Fruit fly (Drosophila melanogaster): Measurements from ENCODE around the gene kuk.

Gene kuk

DNA sequence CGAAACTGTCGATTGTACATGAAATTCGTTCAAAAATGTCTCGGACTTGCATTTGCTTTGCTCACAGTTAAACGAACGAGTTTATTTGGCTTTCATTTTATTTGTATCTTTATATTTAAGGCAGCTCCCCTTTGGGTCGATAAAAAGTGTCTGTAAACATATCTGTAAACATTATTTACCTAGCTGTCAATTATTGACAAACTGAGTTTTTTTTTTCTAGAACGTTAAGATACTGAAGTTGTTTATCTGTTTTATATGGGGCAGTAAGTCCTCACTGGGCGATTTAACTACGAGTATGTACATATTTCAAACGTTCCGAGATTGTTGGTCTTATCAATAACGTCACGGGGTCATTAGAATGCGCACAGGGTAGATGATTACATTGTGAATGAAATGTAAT, 35.6 kb downstream of the kuk start (continued):
- no peak for TF ChIP-seq pita (GFP tag; optimal IDR thresholded peaks at IDR 0.05)
- no peak for TF ChIP-seq CG15479 (GFP tag; optimal IDR thresholded peaks at IDR 0.05)
- TF ChIP-seq lilli (GFP tag; optimal IDR thresholded peaks at IDR 0.05), result no peak
- TF ChIP-seq Antp (GFP tag; optimal IDR thresholded peaks at IDR 0.05), result no peak
- TF ChIP-seq sna (GFP tag; IDR thresholded peaks at IDR 0.05; ENCODE audit: partially characterized antibody), result no peak
- TF ChIP-seq CG31365 (tag; optimal IDR thresholded peaks at IDR 0.05), result no peak
- TF ChIP-seq Dfd (GFP tag; optimal IDR thresholded peaks at IDR 0.05), result no peak
- TF ChIP-seq CG6854 (GFP tag; optimal IDR thresholded peaks at IDR 0.05), result peak; percentile 31
- TF ChIP-seq pzg (GFP tag; optimal IDR thresholded peaks at IDR 0.05), result no peak
- TF ChIP-seq CG12942 (GFP tag; optimal IDR thresholded peaks at IDR 0.05), result no peak
- no peak for TF ChIP-seq CG6654 (GFP tag; optimal IDR thresholded peaks at IDR 0.05)
- TF ChIP-seq ci (GFP tag; IDR thresholded peaks at IDR 0.05), result no peak
- TF ChIP-seq CG10431 (GFP tag; optimal IDR thresholded peaks at IDR 0.05), result peak; percentile 32
- TF ChIP-seq Fer1 (GFP tag; optimal IDR thresholded peaks at IDR 0.05), result peak; percentile 58
- no peak for TF ChIP-seq Dbx (GFP tag; IDR thresholded peaks at IDR 0.05)
- TF ChIP-seq CG7745 (tag; optimal IDR thresholded peaks at IDR 0.05), result peak; percentile 59
- no peak for TF ChIP-seq HmgD (GFP tag; optimal IDR thresholded peaks at IDR 0.05)
- TF ChIP-seq BtbVII (GFP tag; optimal IDR thresholded peaks at IDR 0.05), result peak; percentile 71
- no peak for TF ChIP-seq pan (optimal IDR thresholded peaks at IDR 0.05)
- TF ChIP-seq pan (GFP tag; optimal IDR thresholded peaks at IDR 0.05 in 1 of 2, IDR thresholded peaks at IDR 0.05 in 1 of 2), result no peak
- TF ChIP-seq CG2120 (GFP tag; optimal IDR thresholded peaks at IDR 0.05), result no peak
- no peak for TF ChIP-seq Fer2 (tag; optimal IDR thresholded peaks at IDR 0.05)
- no peak for TF ChIP-seq phol (tag; optimal IDR thresholded peaks at IDR 0.05)
- TF ChIP-seq CG6689 (GFP tag; IDR thresholded peaks at IDR 0.05), result no peak
- TF ChIP-seq sens-2 (GFP tag; IDR thresholded peaks at IDR 0.05), result no peak
- TF ChIP-seq pfk (GFP tag; optimal IDR thresholded peaks at IDR 0.05), result peak; percentile 35
- no peak for TF ChIP-seq CG4404 (GFP tag; IDR thresholded peaks at IDR 0.05)
- TF ChIP-seq CrebB (tag; optimal IDR thresholded peaks at IDR 0.05), result peak; percentile 25
- no peak for TF ChIP-seq chif (GFP tag; optimal IDR thresholded peaks at IDR 0.05)
- no peak for TF ChIP-seq Gug (GFP tag; IDR thresholded peaks at IDR 0.05)
- no peak for TF ChIP-seq CG30403 (GFP tag; optimal IDR thresholded peaks at IDR 0.05)
- no peak for TF ChIP-seq shn (GFP tag; optimal IDR thresholded peaks at IDR 0.05)
- TF ChIP-seq zen (tag; optimal IDR thresholded peaks at IDR 0.05), result no peak
- TF ChIP-seq Dip3 (GFP tag; optimal IDR thresholded peaks at IDR 0.05), result no peak
- TF ChIP-seq CG14014 (GFP tag; IDR thresholded peaks at IDR 0.05), result no peak
- no peak for TF ChIP-seq Vsx1 (GFP tag; optimal IDR thresholded peaks at IDR 0.05)
- TF ChIP-seq Aef1 (GFP tag; IDR thresholded peaks at IDR 0.05), result no peak
- no peak for TF ChIP-seq Elba2 (GFP tag; optimal IDR thresholded peaks at IDR 0.05)
- peak; percentile 10 for TF ChIP-seq pros (GFP tag; optimal IDR thresholded peaks at IDR 0.05)
- TF ChIP-seq Tbp (GFP tag; optimal IDR thresholded peaks at IDR 0.05), result no peak
- no peak for TF ChIP-seq cato (GFP tag; optimal IDR thresholded peaks at IDR 0.05; ENCODE audit: borderline replicate concordance)
- no peak for TF ChIP-seq Myb (GFP tag; optimal IDR thresholded peaks at IDR 0.05)
- peak; percentile 17 for TF ChIP-seq eyg (GFP tag; optimal IDR thresholded peaks at IDR 0.05)
- TF ChIP-seq Hey (tag; optimal IDR thresholded peaks at IDR 0.05), result no peak
- TF ChIP-seq CG8388 (GFP tag; optimal IDR thresholded peaks at IDR 0.05), result no peak
- TF ChIP-seq CG11247 (GFP tag; IDR thresholded peaks at IDR 0.05), result no peak
- TF ChIP-seq gem (tag; optimal IDR thresholded peaks at IDR 0.05), result no peak
- TF ChIP-seq pb (GFP tag; optimal IDR thresholded peaks at IDR 0.05), result no peak
- peak; percentile 18 for TF ChIP-seq CG18619 (GFP tag; optimal IDR thresholded peaks at IDR 0.05)
- no peak for TF ChIP-seq HLH4C (GFP tag; IDR thresholded peaks at IDR 0.05; ENCODE audit: partially characterized antibody)
- no peak for TF ChIP-seq CG12659 (GFP tag; optimal IDR thresholded peaks at IDR 0.05)
- TF ChIP-seq B-H1 (GFP tag; IDR thresholded peaks at IDR 0.05), result no peak
- no peak for TF ChIP-seq gcm2 (GFP tag; optimal IDR thresholded peaks at IDR 0.05)

Data from whole organism, embryonic.